Worm (Caenorhabditis elegans) whole organism, L1 larva: ENCODE measurements around the gene cyp-37B1.

Source experiments
- elt-2 ChIP-seq: sonication (generic microtip); optimal IDR thresholded peaks from 2 replicates; lab custom pipeline; 2016; ENCODE audit warnings: missing genetic modification characterization, mild to moderate bottlenecking, inconsistent platforms, missing compliant biosample characterization, missing genetic modification reagents
- lin-13 ChIP-seq: fragments of 150-350 bp; optimal IDR thresholded peaks from 2 replicates; lab custom pipeline; 2014; ENCODE audit warnings: missing biosample characterization, missing genetic modification reagents, missing genetic modification characterization
- lin-39 ChIP-seq: fragments of 150-350 bp; optimal IDR thresholded peaks from 2 replicates; lab custom pipeline; 2014; ENCODE audit warnings: missing biosample characterization, missing genetic modification reagents, missing genetic modification characterization
- lsy-2 ChIP-seq, 2 experiments: fragments of 150-350 bp; optimal IDR thresholded peaks; 2 replicates each; lab custom pipeline; 2014; ENCODE audit warnings: missing biosample characterization in 2 of 2, missing genetic modification characterization in 2 of 2
- nhr-11 ChIP-seq: fragments of 150-350 bp; optimal IDR thresholded peaks from 2 replicates; lab custom pipeline; 2014; ENCODE audit warnings: missing biosample characterization, missing genetic modification characterization
- nhr-28 ChIP-seq: fragments of 150-350 bp; optimal IDR thresholded peaks from 2 replicates; lab custom pipeline; 2014; ENCODE audit warnings: missing biosample characterization, missing genetic modification characterization
- nhr-90 ChIP-seq: sonication (generic microtip); optimal IDR thresholded peaks from 2 replicates; lab custom pipeline; 2016; ENCODE audit warnings: mild to moderate bottlenecking, missing genetic modification characterization, missing compliant biosample characterization; ENCODE audit not compliant: poor library complexity
- skn-1 ChIP-seq: fragments of 150-350 bp; optimal IDR thresholded peaks from 2 replicates; lab custom pipeline; 2014; ENCODE audit warnings: missing biosample characterization, missing genetic modification characterization
- tbx-2 ChIP-seq: sonication (generic microtip); optimal IDR thresholded peaks from 2 replicates; lab custom pipeline; 2016; ENCODE audit warnings: missing genetic modification characterization, missing compliant biosample characterization
- unc-98 ChIP-seq: fragments of 200-800 bp; sonication (Bioruptor generic); IDR thresholded peaks from 2 replicates; pipeline ENCODE4 v1.3.6; 2022; ENCODE audit warnings: missing genetic modification characterization, missing compliant biosample characterization
- ztf-4 ChIP-seq: fragments of 150-350 bp; optimal IDR thresholded peaks from 2 replicates; lab custom pipeline; 2014; ENCODE audit warnings: missing biosample characterization, missing genetic modification characterization

DNA sequence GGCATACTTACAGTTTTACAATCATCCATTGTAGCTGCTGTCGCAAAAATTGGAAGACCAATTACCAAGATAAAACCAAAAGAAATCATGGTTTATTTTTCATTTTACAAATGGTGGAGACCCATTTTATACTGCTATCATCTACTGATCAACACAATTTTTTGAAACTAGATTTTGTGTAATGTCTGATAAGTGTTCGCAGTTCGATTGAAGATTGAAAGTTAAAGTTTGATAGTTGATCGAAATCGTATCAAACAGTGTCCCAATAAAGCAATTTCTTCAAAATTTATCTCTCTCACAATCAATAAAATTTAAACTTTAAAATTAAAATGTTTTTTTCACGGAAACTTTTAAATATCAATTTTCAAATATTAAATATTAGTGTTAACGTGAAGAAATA is 6.8 kb upstream of the cyp-37B1 start, which contains the start of gene T13F3.6:
- TF ChIP-seq lin-13 (no peak), ztf-4 (no peak), unc-98 (GFP tag; lab: Robert Waterston, UW) (no peak), nhr-11 (tag; lab: Kevin White, UChicago) (no peak), elt-2 (tag; lab: Kevin White, UChicago) (no peak), nhr-28 (tag; lab: Kevin White, UChicago) (no peak), lsy-2 (tag; optimal IDR thresholded peaks at IDR 0.05; lab: Kevin White, UChicago) (no peak), lin-39 (no peak), nhr-90 (no peak), skn-1 (no peak), tbx-2 (tag; lab: Kevin White, UChicago) (no peak)
